Worm (Caenorhabditis elegans): ENCODE results near the gene clec-263.

ce11 chrV:20566454-20566853 is 8.0 kb upstream of the clec-263 start, which contains the start of gene F26F2.3:
- TF ChIP-seq drap-1 (GFP tag; optimal IDR thresholded peaks at IDR 0.05) (no peak), ceh-43 (GFP tag; optimal IDR thresholded peaks at IDR 0.05) (no peak), snpc-4 (tag; optimal IDR thresholded peaks at IDR 0.05) (no peak), unc-62 (GFP tag; optimal IDR thresholded peaks at IDR 0.05) (no peak)
